Worm (Caenorhabditis elegans): ENCODE data around the gene nspd-3.

nspd-3 gene

ce11 chrIV:5188051-5188450 is 25.2 kb upstream of the nspd-3 start (continued):
- TF ChIP-seq snpc-4 (GFP tag; optimal IDR thresholded peaks at IDR 0.05) (no peak), snpc-4 (tag; optimal IDR thresholded peaks at IDR 0.05) (peak in 2 of 4 experiments; percentile 4 to 53), dox-1 (GFP tag; IDR thresholded peaks at IDR 0.05) (no peak), tbp1 (GFP tag; optimal IDR thresholded peaks at IDR 0.05) (peak; percentile 16), hrde-1 (tag; optimal IDR thresholded peaks at IDR 0.05; ENCODE audit: borderline replicate concordance) (no peak), mes-4 (tag; optimal IDR thresholded peaks at IDR 0.05) (no peak), let-526 (GFP tag; IDR thresholded peaks at IDR 0.05) (no peak), repo-1 (tag; optimal IDR thresholded peaks at IDR 0.05) (no peak), lin-40 (tag; optimal IDR thresholded peaks at IDR 0.05) (no peak), gei-17 (GFP tag; optimal IDR thresholded peaks at IDR 0.05) (no peak), sptf-2 (GFP tag; optimal IDR thresholded peaks at IDR 0.05) (no peak), fkh-3 (tag; optimal IDR thresholded peaks at IDR 0.05) (no peak), snpc-3.4 (tag; optimal IDR thresholded peaks at IDR 0.05) (no peak)

DNA sequence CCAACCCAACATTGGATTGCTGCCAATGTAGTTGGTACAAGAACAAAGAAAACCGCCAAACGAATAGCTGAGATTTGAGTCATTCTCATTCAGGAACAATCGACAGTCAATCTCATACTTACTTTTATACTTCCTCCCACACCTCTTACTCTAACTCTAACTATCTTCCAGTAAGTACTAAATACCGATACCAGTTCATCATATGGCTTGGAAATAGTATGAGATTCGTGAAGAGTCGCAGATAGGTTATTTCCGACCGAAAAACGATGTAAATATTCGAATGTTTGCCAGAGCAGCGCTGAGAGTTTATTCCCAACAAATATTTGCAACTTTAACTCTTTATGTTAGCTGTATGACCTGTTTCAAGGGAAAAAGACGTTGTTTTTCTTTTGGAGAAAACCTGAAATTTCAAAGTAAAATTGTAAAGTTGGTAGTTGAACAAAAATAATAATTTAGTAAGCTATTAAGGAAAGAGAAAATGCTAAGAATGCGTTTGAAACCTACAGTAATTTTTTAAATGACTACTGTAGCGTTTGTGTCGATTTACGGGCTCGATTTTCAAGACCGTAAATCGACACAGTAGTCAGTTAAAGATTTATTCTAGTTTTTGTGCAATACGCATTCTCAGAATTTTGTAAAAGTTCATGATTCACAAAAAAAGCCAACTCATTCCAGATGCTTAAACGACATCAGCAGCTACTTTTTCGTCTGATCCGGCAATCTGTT is 23.8 kb upstream of the nspd-3 start, which contains the start of the genes W03F8.6 and mtrf-1L:
W03F8.6 (minus strand) TSS at position 101 of the 726 bp plus-strand sequence.
mtrf-1L (plus strand) TSS at position 676 of the 726 bp plus-strand sequence.
- TF ChIP-seq Y56A3A.18 (GFP tag; IDR thresholded peaks at IDR 0.05), result no peak
- TF ChIP-seq sea-2 (GFP tag; IDR thresholded peaks at IDR 0.05), result no peak
- no peak for TF ChIP-seq egl-44 (GFP tag; IDR thresholded peaks at IDR 0.05)
- no peak for TF ChIP-seq F52B5.7 (tag; optimal IDR thresholded peaks at IDR 0.05)
- TF ChIP-seq cebp-1 (GFP tag; IDR thresholded peaks at IDR 0.05), result no peak
- TF ChIP-seq cebp-1 (tag; optimal IDR thresholded peaks at IDR 0.05), result no peak
- no peak for TF ChIP-seq F49E8.2 (tag; optimal IDR thresholded peaks at IDR 0.05; ENCODE audit: insufficient read depth)
- no peak for TF ChIP-seq B0035.1 (tag; optimal IDR thresholded peaks at IDR 0.05)
- no peak for TF ChIP-seq lir-1 (GFP tag; conservative IDR thresholded peaks at IDR 0.05)
- TF ChIP-seq athp-1 (tag; optimal IDR thresholded peaks at IDR 0.05), result no peak
- TF ChIP-seq lin-40 (tag; optimal IDR thresholded peaks at IDR 0.05), result no peak

- TF ChIP-seq K12H6.12 (tag; optimal IDR thresholded peaks at IDR 0.05) (peak; percentile 44), fkh-3 (tag; optimal IDR thresholded peaks at IDR 0.05) (no peak), F39B2.1 (GFP tag; IDR thresholded peaks at IDR 0.05) (0 out of 2 replicates have a peak, but pooled peaks have one; percentile 32), dox-1 (GFP tag; IDR thresholded peaks at IDR 0.05) (peak; percentile 96), dpl-1 (GFP tag; optimal IDR thresholded peaks at IDR 0.05) (peak; percentile 92), hlh-12 (tag; optimal IDR thresholded peaks at IDR 0.05) (no peak), F22D6.2 (tag; optimal IDR thresholded peaks at IDR 0.05) (peak; percentile 54), attf-5 (GFP tag; optimal IDR thresholded peaks at IDR 0.05) (peak; percentile 89), nhr-179 (tag; optimal IDR thresholded peaks at IDR 0.05) (no peak), T26A5.8 (tag; optimal IDR thresholded peaks at IDR 0.05) (no peak), hmg-20 (GFP tag; IDR thresholded peaks at IDR 0.05) (peak; percentile 86), F57C9.4 (tag; optimal IDR thresholded peaks at IDR 0.05) (no peak), ztf-25 (GFP tag; IDR thresholded peaks at IDR 0.05) (no peak), C17E4.6 (GFP tag; IDR thresholded peaks at IDR 0.05) (peak; percentile 76; the same call in 1 of the 2 replicates), ztf-3 (GFP tag; optimal IDR thresholded peaks at IDR 0.05) (no peak), F52B5.7 (tag; optimal IDR thresholded peaks at IDR 0.05) (no peak), unc-62 (GFP tag; optimal IDR thresholded peaks at IDR 0.05) (no peak), egl-18 (GFP tag; IDR thresholded peaks at IDR 0.05) (0 out of 2 replicates have a peak, but pooled peaks have one; percentile 64), B0019.2 (GFP tag; conservative IDR thresholded peaks at IDR 0.05) (no peak; the same call in 1 of the 2 replicates), sea-2 (GFP tag; IDR thresholded peaks at IDR 0.05) (no peak), D2030.7 (GFP tag; IDR thresholded peaks at IDR 0.05) (peak; percentile 87), madf-8 (GFP tag; conservative IDR thresholded peaks at IDR 0.05) (peak; percentile 45), madf-3 (GFP tag; IDR thresholded peaks at IDR 0.05) (peak; percentile 93), C06A6.2 (GFP tag; conservative IDR thresholded peaks at IDR 0.05) (peak; percentile 83), bed-2 (GFP tag; IDR thresholded peaks at IDR 0.05) (no peak), snpc-1.3 (tag; optimal IDR thresholded peaks at IDR 0.05; ENCODE audit: insufficient read depth) (peak; percentile 89)
Measured at ce11 chrIV:5183755-5184166, 20.9 kb upstream of the nspd-3 start, which contains the start of gene W03F8.4. Gene W03F8.4 (plus strand): TSS chrIV:5184123.
